Worm (Caenorhabditis elegans): ENCODE measurements around the gene hgrs-1.

DNA sequence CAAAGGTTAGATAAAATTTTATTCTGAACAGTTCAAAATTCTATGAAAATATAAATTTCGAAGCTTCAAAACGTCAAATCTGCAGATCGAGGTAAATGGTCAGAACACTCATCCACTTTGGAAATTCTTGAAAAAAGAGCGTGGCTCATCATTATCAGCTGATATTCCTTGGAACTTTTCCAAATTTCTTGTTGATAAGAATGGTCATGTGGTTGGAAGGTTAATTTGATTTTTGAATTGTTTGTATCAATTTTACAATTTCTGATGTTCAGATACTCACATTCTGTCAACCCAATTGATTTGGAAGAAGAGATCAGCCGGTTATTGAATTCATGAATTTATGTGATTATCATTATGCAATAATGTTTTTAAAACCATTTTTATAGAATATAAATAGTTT, 17.2 kb upstream of the hgrs-1 start:
- TF ChIP-seq tbx-37 (GFP tag; conservative IDR thresholded peaks at IDR 0.05) (no peak), tra-4 (tag; optimal IDR thresholded peaks at IDR 0.05) (no peak), sea-1 (GFP tag; conservative IDR thresholded peaks at IDR 0.05) (no peak), hmbx-1 (tag; optimal IDR thresholded peaks at IDR 0.05) (no peak)

Measured in whole organism, early embryonic.